Fruit fly (Drosophila melanogaster): Measurements from ENCODE around the gene CG14074.
A peak's percentile ranks its signal among the peaks of the same experiment; 100 is the strongest.

The CG14074 gene

DNA sequence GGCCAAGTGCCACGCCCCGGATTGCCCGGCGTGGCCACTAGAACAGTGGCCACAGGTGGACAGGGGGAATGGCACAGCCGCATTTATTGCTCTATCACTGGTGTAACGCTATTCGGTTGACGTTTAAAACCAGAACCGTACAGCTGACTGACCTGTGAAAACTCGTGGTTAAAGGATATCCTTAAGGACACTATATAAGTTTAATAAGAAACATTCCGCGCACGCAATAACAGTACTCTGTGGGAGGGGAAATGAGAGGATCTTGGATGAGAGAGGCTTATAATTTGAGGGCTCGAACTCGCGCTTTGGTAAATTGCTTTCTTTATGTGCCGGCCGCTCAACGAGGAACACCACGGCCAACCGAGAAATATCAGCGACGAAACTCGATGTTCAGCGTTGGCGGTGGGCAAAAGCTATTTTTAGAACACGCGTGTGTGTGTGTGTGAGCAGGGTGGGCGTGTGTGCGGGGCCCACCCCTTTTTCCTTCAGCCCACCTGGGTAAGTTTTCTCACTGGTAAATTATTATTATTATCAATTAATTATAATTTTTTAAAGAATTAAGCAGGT lies 30.4 kb downstream of the CG14074 start (continued):
- TF ChIP-seq Camta (GFP tag; optimal IDR thresholded peaks at IDR 0.05) (no peak), CG16779 (GFP tag; IDR thresholded peaks at IDR 0.05) (no peak), Vsx1 (GFP tag; optimal IDR thresholded peaks at IDR 0.05) (no peak), dm (GFP tag; optimal IDR thresholded peaks at IDR 0.05) (no peak), Xbp1 (GFP tag; optimal IDR thresholded peaks at IDR 0.05) (no peak)

DNA sequence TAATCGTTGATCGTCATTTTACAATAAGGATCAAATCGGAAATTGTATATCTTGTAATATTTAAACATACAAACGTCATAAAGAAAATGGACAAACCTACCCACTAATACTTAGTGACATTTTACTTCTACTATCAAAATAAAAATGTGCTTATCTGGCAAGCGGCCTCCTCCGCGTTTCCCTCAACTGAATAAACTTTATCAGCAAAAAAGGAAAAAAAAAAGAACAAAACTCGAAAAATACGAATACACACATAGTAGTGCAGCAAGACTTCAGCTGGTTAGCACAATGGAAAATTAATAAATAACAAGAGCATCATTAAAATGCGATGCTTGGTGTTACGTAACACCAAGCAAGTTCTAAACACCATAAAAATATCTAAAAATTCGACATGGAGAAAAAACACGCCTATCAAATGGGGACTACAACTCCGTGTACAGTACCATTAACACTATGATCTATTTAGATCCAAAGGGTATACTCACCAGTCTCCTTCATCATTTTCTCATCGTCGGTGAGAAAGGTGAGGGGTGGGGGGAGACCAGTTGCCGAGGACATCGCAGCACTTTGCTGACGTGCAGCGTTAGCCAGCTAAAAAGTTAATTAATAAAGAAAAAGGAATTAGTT lies 31.5 kb downstream of the CG14074 start:
- no peak for TF ChIP-seq CG11695 (GFP tag; IDR thresholded peaks at IDR 0.05)
- TF ChIP-seq scrt (GFP tag; optimal IDR thresholded peaks at IDR 0.05), result no peak
- no peak for TF ChIP-seq CG1792 (GFP tag; optimal IDR thresholded peaks at IDR 0.05)
- TF ChIP-seq CG11504 (tag; optimal IDR thresholded peaks at IDR 0.05), result no peak
- no peak for TF ChIP-seq crc (GFP tag; optimal IDR thresholded peaks at IDR 0.05)
- no peak for TF ChIP-seq unpg (GFP tag; optimal IDR thresholded peaks at IDR 0.05)
- no peak for TF ChIP-seq Dek (tag; optimal IDR thresholded peaks at IDR 0.05)
- no peak for TF ChIP-seq ase (GFP tag; IDR thresholded peaks at IDR 0.05)
- no peak for TF ChIP-seq nmo (GFP tag; optimal IDR thresholded peaks at IDR 0.05)
- TF ChIP-seq Dad (GFP tag; optimal IDR thresholded peaks at IDR 0.05), result no peak
- TF ChIP-seq CG6813 (GFP tag; optimal IDR thresholded peaks at IDR 0.05), result no peak
- TF ChIP-seq Pdp1 (GFP tag; optimal IDR thresholded peaks at IDR 0.05), result peak in 1 of 2 experiments; percentile 97
- no peak for TF ChIP-seq lmd (GFP tag; IDR thresholded peaks at IDR 0.05)
- no peak for TF ChIP-seq Antp (GFP tag; optimal IDR thresholded peaks at IDR 0.05)
- no peak for TF ChIP-seq Deaf1 (tag; optimal IDR thresholded peaks at IDR 0.05)
- TF ChIP-seq CG3065 (GFP tag; optimal IDR thresholded peaks at IDR 0.05), result no peak
- no peak for TF ChIP-seq dmrt99B (tag; optimal IDR thresholded peaks at IDR 0.05)
- no peak for TF ChIP-seq CG14441 (GFP tag; IDR thresholded peaks at IDR 0.05)
- TF ChIP-seq D (optimal IDR thresholded peaks at IDR 0.05), result no peak
- no peak for TF ChIP-seq D (GFP tag; optimal IDR thresholded peaks at IDR 0.05)
- no peak for TF ChIP-seq Jarid2 (GFP tag; optimal IDR thresholded peaks at IDR 0.05)
- peak; percentile 5 for TF ChIP-seq cg (GFP tag; optimal IDR thresholded peaks at IDR 0.05)
- TF ChIP-seq Taf1 (GFP tag; IDR thresholded peaks at IDR 0.05), result no peak
- TF ChIP-seq al (GFP tag; IDR thresholded peaks at IDR 0.05), result no peak
- no peak for TF ChIP-seq HmgZ (tag; optimal IDR thresholded peaks at IDR 0.05)
- TF ChIP-seq Sin3A (optimal IDR thresholded peaks at IDR 0.05), result no peak
- TF ChIP-seq kni (GFP tag; optimal IDR thresholded peaks at IDR 0.05), result peak; percentile 32
- no peak for TF ChIP-seq Lpt (GFP tag; optimal IDR thresholded peaks at IDR 0.05)
- TF ChIP-seq cwo (GFP tag; optimal IDR thresholded peaks at IDR 0.05), result no peak
- no peak for TF ChIP-seq CG1603 (tag; optimal IDR thresholded peaks at IDR 0.05)
- no peak for TF ChIP-seq CG11560 (tag; IDR thresholded peaks at IDR 0.05)
- TF ChIP-seq sc (optimal IDR thresholded peaks at IDR 0.05), result no peak
- no peak for TF ChIP-seq sc (GFP tag; optimal IDR thresholded peaks at IDR 0.05)
- no peak for TF ChIP-seq D19B (GFP tag; optimal IDR thresholded peaks at IDR 0.05)
- TF ChIP-seq Hmr (GFP tag; optimal IDR thresholded peaks at IDR 0.05), result no peak
- peak; percentile 12 for TF ChIP-seq nom (GFP tag; optimal IDR thresholded peaks at IDR 0.05)
- peak; percentile 44; the same call in 1 of the 2 replicates for TF ChIP-seq GATAe (GFP tag; conservative IDR thresholded peaks at IDR 0.05)
- TF ChIP-seq H2.0 (GFP tag; IDR thresholded peaks at IDR 0.05), result no peak
- TF ChIP-seq CG10321 (GFP tag; IDR thresholded peaks at IDR 0.05), result no peak
- no peak for TF ChIP-seq CG14050 (GFP tag; IDR thresholded peaks at IDR 0.05)
- no peak for TF ChIP-seq wdn (GFP tag; IDR thresholded peaks at IDR 0.05)
- TF ChIP-seq nau (GFP tag; optimal IDR thresholded peaks at IDR 0.05), result no peak
- no peak for TF ChIP-seq CG10654 (GFP tag; optimal IDR thresholded peaks at IDR 0.05)
- TF ChIP-seq sens (GFP tag), result peak; percentile 12
- TF ChIP-seq ewg (GFP tag; optimal IDR thresholded peaks at IDR 0.05), result no peak
